Worm (Caenorhabditis elegans): ENCODE results near the gene math-40.

- TF ChIP-seq him-1 (tag; optimal IDR thresholded peaks at IDR 0.05) (no peak), dao-5 (tag; optimal IDR thresholded peaks at IDR 0.05) (no peak), W03F9.2 (tag; optimal IDR thresholded peaks at IDR 0.05) (no peak)
Observed at ce11 chrII:1850840-1851294, 20.4 kb downstream of the math-40 start, which contains the start of gene C52E2.3.

All from whole organism, L4/young adult.